Worm (Caenorhabditis elegans) whole organism, young adult: ENCODE data around the gene mig-14.

Source experiments
- F23B12.7 ChIP-seq: sonication (generic microtip); optimal IDR thresholded peaks from 2 replicates; lab custom pipeline; 2017; ENCODE audit warnings: missing genetic modification characterization, mild to moderate bottlenecking, missing compliant biosample characterization, antibody characterized with exemption, moderate library complexity; ENCODE audit not compliant: insufficient read depth
- bed-2 ChIP-seq: fragments of 200-800 bp; sonication (Bioruptor generic); IDR thresholded peaks from 2 replicates; pipeline ENCODE4 v1.3.6; 2022; ENCODE audit warnings: missing genetic modification reagents, missing genetic modification characterization, missing compliant biosample characterization

DNA sequence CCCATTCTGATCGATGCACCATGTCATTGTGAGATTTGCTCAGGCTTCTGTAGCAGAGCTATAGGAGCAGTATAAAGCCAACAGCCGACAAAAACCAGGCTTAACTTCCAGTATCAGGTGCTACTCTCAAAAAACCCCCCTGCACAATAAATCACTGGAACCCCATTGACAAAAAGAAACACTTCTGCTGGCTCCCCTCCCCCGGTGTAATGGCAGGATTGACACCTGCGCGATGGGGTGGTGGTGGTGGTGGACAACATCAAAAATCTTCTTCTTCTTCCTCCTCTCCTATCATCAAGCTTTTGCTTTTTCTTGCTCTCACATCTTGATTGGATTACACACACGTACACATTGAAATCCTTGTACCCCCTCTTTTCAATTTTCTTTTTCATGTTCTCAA, 48.2 kb downstream of the mig-14 start:
- no peak for TF ChIP-seq bed-2 (GFP tag; lab: Robert Waterston, UW)
- TF ChIP-seq F23B12.7 (tag; lab: Kevin White, UChicago), result no peak
